Worm (Caenorhabditis elegans) whole organism, mixed stage, embryonic: ENCODE data around the gene F54D5.2.

Experiments
- ces-1 ChIP-seq: fragments of 150-350 bp; optimal IDR thresholded peaks from 2 replicates; lab custom pipeline; 2014; ENCODE audit warnings: missing biosample characterization, missing genetic modification reagents, missing genetic modification characterization
- cnd-1 ChIP-seq: fragments of 200-800 bp; sonication (Bioruptor generic); optimal IDR thresholded peaks from 2 replicates; lab custom pipeline; 2018; ENCODE audit warnings: mild to moderate bottlenecking, missing genetic modification characterization, missing compliant biosample characterization
- elt-1 ChIP-seq: sonication (generic microtip); optimal IDR thresholded peaks from 2 replicates; lab custom pipeline; 2017; ENCODE audit warnings: missing genetic modification characterization, mild to moderate bottlenecking, missing compliant biosample characterization, antibody characterized with exemption, moderate library complexity, borderline replicate concordance; ENCODE audit not compliant: insufficient read depth
- elt-3 ChIP-seq: fragments of 150-350 bp; optimal IDR thresholded peaks from 2 replicates; lab custom pipeline; 2014; ENCODE audit warnings: missing biosample characterization, missing genetic modification characterization
- flh-1 ChIP-seq: fragments of 200-800 bp; sonication (Bioruptor generic); optimal IDR thresholded peaks from 2 replicates; lab custom pipeline; 2018; ENCODE audit warnings: mild to moderate bottlenecking, missing genetic modification characterization, moderate library complexity, missing compliant biosample characterization
- lin-13 ChIP-seq: fragments of 150-350 bp; optimal IDR thresholded peaks from 2 replicates; lab custom pipeline; 2014; ENCODE audit warnings: missing biosample characterization, missing genetic modification characterization
- lin-32 ChIP-seq: fragments of 200-800 bp; sonication (Bioruptor generic); optimal IDR thresholded peaks from 2 replicates; lab custom pipeline; 2018; ENCODE audit warnings: mild to moderate bottlenecking, missing genetic modification characterization, missing compliant biosample characterization
- nhr-2 ChIP-seq: fragments of 150-350 bp; optimal IDR thresholded peaks from 2 replicates; lab custom pipeline; 2014; ENCODE audit warnings: missing biosample characterization, missing genetic modification characterization
- nhr-237 ChIP-seq: fragments of 150-350 bp; optimal IDR thresholded peaks from 2 replicates; lab custom pipeline; 2014; ENCODE audit warnings: missing biosample characterization, missing genetic modification characterization
- snpc-4 ChIP-seq: fragments of 150-350 bp; optimal IDR thresholded peaks from 2 replicates; lab custom pipeline; 2014; ENCODE audit warnings: missing biosample characterization, missing genetic modification characterization
- sptf-1 ChIP-seq: sonication (generic microtip); optimal IDR thresholded peaks from 2 replicates; lab custom pipeline; 2017; ENCODE audit warnings: mild to moderate bottlenecking, missing genetic modification characterization, moderate library complexity, missing compliant biosample characterization
- unc-62 ChIP-seq: fragments of 150-350 bp; optimal IDR thresholded peaks from 2 replicates; lab custom pipeline; 2014; ENCODE audit warnings: missing biosample characterization, missing genetic modification reagents, missing genetic modification characterization
- zip-8 ChIP-seq: fragments of 150-350 bp; optimal IDR thresholded peaks from 2 replicates; lab custom pipeline; 2014; ENCODE audit warnings: missing biosample characterization, missing genetic modification characterization
- ztf-11 ChIP-seq: fragments of 150-350 bp; optimal IDR thresholded peaks from 2 replicates; lab custom pipeline; 2014; ENCODE audit warnings: missing biosample characterization, missing genetic modification characterization

ce11 chrII:11604613-11605012 lies 31.6 kb downstream of the F54D5.2 start:
- TF ChIP-seq elt-1 (tag; lab: Kevin White, UChicago) (no peak), ces-1 (GFP tag; lab: Kevin White, UChicago) (no peak), unc-62 (GFP tag; lab: Kevin White, UChicago) (no peak), zip-8 (no peak), snpc-4 (no peak), nhr-2 (no peak), ztf-11 (tag; lab: Kevin White, UChicago) (no peak), nhr-237 (tag; lab: Kevin White, UChicago) (no peak), elt-3 (tag; lab: Kevin White, UChicago) (no peak), flh-1 (GFP tag; lab: Kevin White, UChicago) (no peak), sptf-1 (no peak), cnd-1 (tag; lab: Kevin White, UChicago) (no peak), lin-13 (tag; lab: Kevin White, UChicago) (no peak), lin-32 (GFP tag; lab: Kevin White, UChicago) (no peak)
